Worm (Caenorhabditis elegans): Measurements from ENCODE around the gene T20G5.9.

T20G5.9 gene

ce11 chrIII:10209703-10210102 lies at the start of gene T20G5.9:
Gene T20G5.9 (plus strand): TSS chrIII:10209840.
- TF ChIP-seq nhr-12 (tag; optimal IDR thresholded peaks at IDR 0.05) (no peak), tlp-1 (tag; optimal IDR thresholded peaks at IDR 0.05) (no peak), zip-4 (GFP tag; optimal IDR thresholded peaks at IDR 0.05) (no peak), ama-1 (optimal IDR thresholded peaks at IDR 0.05) (peak; percentile 19), grh-1 (GFP tag; IDR thresholded peaks at IDR 0.05) (no peak), lin-14 (GFP tag; optimal IDR thresholded peaks at IDR 0.05) (no peak), lin-35 (GFP tag; optimal IDR thresholded peaks at IDR 0.05) (no peak)

- TF ChIP-seq unc-86 (tag; optimal IDR thresholded peaks at IDR 0.05) (no peak), swsn-7 (tag; optimal IDR thresholded peaks at IDR 0.05) (no peak), zag-1 (tag; optimal IDR thresholded peaks at IDR 0.05) (no peak), xbp-1 (tag; optimal IDR thresholded peaks at IDR 0.05) (no peak), ets-5 (GFP tag; IDR thresholded peaks at IDR 0.05) (no peak), blmp-1 (tag; optimal IDR thresholded peaks at IDR 0.05) (no peak), pax-3 (tag; optimal IDR thresholded peaks at IDR 0.05) (no peak), sup-37 (GFP tag; optimal IDR thresholded peaks at IDR 0.05) (no peak), nhr-12 (tag; optimal IDR thresholded peaks at IDR 0.05) (no peak), mdl-1 (tag; optimal IDR thresholded peaks at IDR 0.05) (no peak), hpl-2 (GFP tag; optimal IDR thresholded peaks at IDR 0.05) (no peak), nhr-84 (tag; optimal IDR thresholded peaks at IDR 0.05) (no peak), aly-2 (tag; optimal IDR thresholded peaks at IDR 0.05) (no peak), sox-4 (tag; optimal IDR thresholded peaks at IDR 0.05) (no peak), jun-1 (tag; optimal IDR thresholded peaks at IDR 0.05) (no peak), nhr-20 (tag; optimal IDR thresholded peaks at IDR 0.05) (no peak), dpl-1 (GFP tag; optimal IDR thresholded peaks at IDR 0.05) (no peak), lin-13 (GFP tag; optimal IDR thresholded peaks at IDR 0.05) (no peak), unc-130 (tag; optimal IDR thresholded peaks at IDR 0.05) (no peak)
Measured at ce11 chrIII:10160385-10160784, 49.3 kb upstream of the T20G5.9 start, which contains the start of the genes K08E5.5 and mua-3. Gene K08E5.5 (minus strand): TSS chrIII:10160485. Gene mua-3 (plus strand): TSS chrIII:10160697.

- TF ChIP-seq nhr-11 (tag; optimal IDR thresholded peaks at IDR 0.05): no peak
- TF ChIP-seq elt-3 (tag; optimal IDR thresholded peaks at IDR 0.05): peak in 2 of 6 experiments; percentile 25 to 71
- peak; percentile 65 for TF ChIP-seq blmp-1 (tag; optimal IDR thresholded peaks at IDR 0.05)
- TF ChIP-seq rnt-1 (tag; optimal IDR thresholded peaks at IDR 0.05): no peak
Measured at ce11 chrIII:10170265-10170664, 39.4 kb upstream of the T20G5.9 start.

- TF ChIP-seq C16A3.4 (tag; optimal IDR thresholded peaks at IDR 0.05): no peak
- TF ChIP-seq egl-27 (tag; optimal IDR thresholded peaks at IDR 0.05): no peak
- no peak for TF ChIP-seq mef-2 (tag; optimal IDR thresholded peaks at IDR 0.05)
- no peak for TF ChIP-seq unc-62 (GFP tag; optimal IDR thresholded peaks at IDR 0.05)
- TF ChIP-seq isw-1 (GFP tag; IDR thresholded peaks at IDR 0.05): no peak
- TF ChIP-seq F16B12.6 (tag; optimal IDR thresholded peaks at IDR 0.05): no peak
- TF ChIP-seq aly-2 (tag; optimal IDR thresholded peaks at IDR 0.05): no peak
- no peak for TF ChIP-seq unc-130 (tag; optimal IDR thresholded peaks at IDR 0.05)
- TF ChIP-seq dsc-1 (tag; optimal IDR thresholded peaks at IDR 0.05): no peak
- no peak for TF ChIP-seq nhr-77 (tag; optimal IDR thresholded peaks at IDR 0.05)
- no peak for TF ChIP-seq mab-9 (GFP tag; IDR thresholded peaks at IDR 0.05)
- TF ChIP-seq nhr-90 (tag; optimal IDR thresholded peaks at IDR 0.05; ENCODE audit: poor library complexity): no peak
- TF ChIP-seq nhr-76 (tag; optimal IDR thresholded peaks at IDR 0.05): no peak
- TF ChIP-seq rnt-1 (tag; optimal IDR thresholded peaks at IDR 0.05): no peak
- TF ChIP-seq unc-98 (GFP tag; IDR thresholded peaks at IDR 0.05): no peak
- TF ChIP-seq egl-13 (tag; optimal IDR thresholded peaks at IDR 0.05): no peak
- TF ChIP-seq elt-3 (tag; optimal IDR thresholded peaks at IDR 0.05): no peak
Measured at ce11 chrIII:10178023-10178422, 31.6 kb upstream of the T20G5.9 start.

Data from whole organism, L1 larva.